Worm (Caenorhabditis elegans): ENCODE results near the gene pycr-1.

pycr-1 gene

DNA sequence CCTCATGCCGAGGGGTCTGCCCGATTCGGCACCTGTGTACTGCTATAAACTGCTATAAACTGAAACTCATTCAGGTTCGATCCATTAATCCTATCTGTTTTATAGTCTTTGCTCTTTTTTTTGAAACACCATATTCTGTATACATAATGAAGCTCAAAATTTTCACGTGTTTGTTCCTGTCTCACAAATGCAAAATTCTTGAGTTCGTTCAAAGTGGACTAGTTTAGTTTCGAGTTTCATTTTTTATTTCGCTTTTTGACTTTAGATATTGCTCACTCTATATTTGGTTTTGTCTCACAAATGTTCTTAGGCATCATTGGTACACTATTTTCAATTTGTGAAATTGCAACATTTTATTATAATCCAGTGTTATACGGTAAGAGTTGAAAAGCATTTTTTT, 25.3 kb upstream of the pycr-1 start, which contains the start of gene lgc-17:
Gene lgc-17, plus strand, starts transcription at position 301 of the 400 bp plus-strand sequence.
- TF ChIP-seq fos-1 (tag; optimal IDR thresholded peaks at IDR 0.05) (no peak), peb-1 (tag; optimal IDR thresholded peaks at IDR 0.05) (no peak), mab-5 (tag; optimal IDR thresholded peaks at IDR 0.05) (no peak), nhr-21 (tag; optimal IDR thresholded peaks at IDR 0.05) (no peak), elt-3 (tag; optimal IDR thresholded peaks at IDR 0.05) (no peak), Y55F3AM.14 (GFP tag; optimal IDR thresholded peaks at IDR 0.05) (no peak), C34F6.9 (tag; optimal IDR thresholded peaks at IDR 0.05) (no peak), lsy-2 (tag; optimal IDR thresholded peaks at IDR 0.05) (no peak), mbf-1 (tag; optimal IDR thresholded peaks at IDR 0.05) (no peak), lin-13 (GFP tag; optimal IDR thresholded peaks at IDR 0.05) (no peak), sma-9 (GFP tag; optimal IDR thresholded peaks at IDR 0.05) (no peak), sma-9 (tag; optimal IDR thresholded peaks at IDR 0.05) (no peak), ceh-16 (tag; optimal IDR thresholded peaks at IDR 0.05) (no peak), gmeb-1 (tag; optimal IDR thresholded peaks at IDR 0.05) (no peak), lin-39 (tag; optimal IDR thresholded peaks at IDR 0.05) (no peak), elt-1 (tag; optimal IDR thresholded peaks at IDR 0.05) (no peak)

DNA sequence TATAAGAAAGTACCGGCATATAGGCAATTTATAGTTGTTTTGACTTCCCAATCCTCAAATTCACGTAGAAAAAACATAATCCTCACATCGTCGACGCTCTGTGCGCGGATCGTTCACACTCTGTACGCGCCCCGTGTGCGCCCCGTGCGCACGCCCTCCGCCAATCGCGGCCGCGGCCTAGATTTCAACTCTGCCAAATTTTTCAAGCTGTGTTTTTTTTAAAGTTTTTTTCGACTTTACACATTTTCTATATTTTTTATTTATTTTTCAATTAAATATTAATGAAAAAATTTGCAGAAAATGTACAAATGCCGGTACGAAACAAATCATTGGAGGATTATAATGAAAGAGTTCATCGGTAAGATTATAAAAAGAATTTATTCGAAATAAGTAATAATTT, 23.5 kb upstream of the pycr-1 start, which contains the start of gene T01H10.11:
Gene T01H10.11, plus strand, starts transcription at position 301 of the 400 bp plus-strand sequence.
- TF ChIP-seq skn-1 (tag; optimal IDR thresholded peaks at IDR 0.05) (no peak), fos-1 (tag; optimal IDR thresholded peaks at IDR 0.05) (no peak), ZK546.5 (tag; optimal IDR thresholded peaks at IDR 0.05) (no peak), R02D3.7 (tag; optimal IDR thresholded peaks at IDR 0.05) (no peak), lsy-2 (tag; optimal IDR thresholded peaks at IDR 0.05) (no peak)

DNA sequence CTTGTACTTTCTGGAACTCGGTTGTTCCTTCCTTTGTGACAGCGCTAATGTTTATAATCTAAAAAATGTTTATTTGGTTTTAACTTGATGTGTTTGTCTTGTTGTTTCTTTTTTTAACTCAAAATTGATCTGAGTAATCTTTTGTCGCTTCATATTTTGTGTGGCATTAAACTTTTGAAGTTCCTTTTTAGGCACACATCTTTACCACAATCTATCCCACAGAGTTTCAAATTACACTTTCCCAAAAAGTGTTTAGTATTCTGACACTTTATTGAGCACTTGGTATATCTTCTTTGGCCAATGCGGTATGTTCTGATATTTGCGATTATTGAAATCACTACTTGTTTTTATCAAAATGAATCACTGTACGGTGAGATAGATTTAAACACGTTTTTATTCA, 21.3 kb upstream of the pycr-1 start, which contains the start of gene lgc-18:
Gene lgc-18, plus strand, starts transcription at position 301 of the 400 bp plus-strand sequence.
- no peak for TF ChIP-seq peb-1 (tag; optimal IDR thresholded peaks at IDR 0.05)
- no peak for TF ChIP-seq nhr-23 (tag; optimal IDR thresholded peaks at IDR 0.05)
- TF ChIP-seq unc-62 (GFP tag; optimal IDR thresholded peaks at IDR 0.05): no peak
- TF ChIP-seq mbf-1 (tag; optimal IDR thresholded peaks at IDR 0.05): no peak
- no peak for TF ChIP-seq zag-1 (tag; optimal IDR thresholded peaks at IDR 0.05)
- no peak for TF ChIP-seq nhr-129 (tag; optimal IDR thresholded peaks at IDR 0.05)
- TF ChIP-seq lin-11 (tag; optimal IDR thresholded peaks at IDR 0.05): no peak
- no peak for TF ChIP-seq mdl-1 (tag; optimal IDR thresholded peaks at IDR 0.05)
- no peak for TF ChIP-seq gmeb-1 (tag; optimal IDR thresholded peaks at IDR 0.05)
- TF ChIP-seq ceh-16 (tag; optimal IDR thresholded peaks at IDR 0.05): no peak
- no peak for TF ChIP-seq R02D3.7 (tag; optimal IDR thresholded peaks at IDR 0.05)
- TF ChIP-seq lin-13 (GFP tag; optimal IDR thresholded peaks at IDR 0.05): no peak
- no peak for TF ChIP-seq snpc-4 (tag; optimal IDR thresholded peaks at IDR 0.05)
- TF ChIP-seq ceh-82 (tag; optimal IDR thresholded peaks at IDR 0.05): no peak
- TF ChIP-seq C34F6.9 (tag; optimal IDR thresholded peaks at IDR 0.05): no peak
- no peak for TF ChIP-seq nhr-12 (tag; optimal IDR thresholded peaks at IDR 0.05)

DNA sequence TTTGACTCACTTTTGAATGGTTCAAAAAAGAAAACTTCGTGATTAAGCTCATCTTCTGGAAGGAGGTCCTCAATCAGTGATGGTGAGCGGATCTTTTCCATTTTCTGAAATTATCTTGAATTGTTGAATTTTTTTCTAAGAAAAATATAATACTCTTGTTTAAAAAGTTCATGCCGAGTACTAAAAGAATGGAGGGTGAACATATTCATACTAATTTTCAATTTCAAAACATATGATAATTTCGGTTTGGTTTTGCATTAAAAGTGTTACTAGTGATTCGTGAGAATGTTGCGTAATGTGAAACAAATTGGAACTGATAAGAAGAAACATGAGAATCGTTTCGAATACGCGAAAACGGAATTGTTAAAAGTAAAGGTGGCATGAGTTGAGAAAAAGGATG, 5.6 kb upstream of the pycr-1 start, which contains the start of gene lyst-1:
Gene lyst-1, minus strand, starts transcription at position 101 of the 400 bp plus-strand sequence.
- TF ChIP-seq fos-1 (tag; optimal IDR thresholded peaks at IDR 0.05): peak; percentile 14
- no peak for TF ChIP-seq ZK546.5 (tag; optimal IDR thresholded peaks at IDR 0.05)
- TF ChIP-seq aly-2 (tag; optimal IDR thresholded peaks at IDR 0.05): no peak

DNA sequence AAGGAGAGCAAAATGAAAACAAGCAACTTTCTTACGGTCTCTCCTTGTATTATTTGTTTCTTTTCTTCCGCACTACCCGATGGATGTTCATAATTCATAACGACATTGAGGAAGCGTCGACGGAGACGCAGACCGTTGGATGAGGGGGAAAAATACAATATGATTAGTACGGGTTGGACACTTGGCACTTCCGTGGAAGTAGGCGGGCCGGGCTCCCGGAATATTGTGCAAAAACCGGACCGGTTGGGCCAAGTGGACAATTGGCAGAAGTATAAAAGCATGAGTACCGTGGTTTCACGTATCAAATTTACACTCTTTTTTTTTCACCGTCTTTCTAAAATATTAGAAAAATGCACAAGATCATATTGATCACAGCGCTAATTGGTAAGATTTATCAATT, 4.1 kb upstream of the pycr-1 start, which contains the start of gene M153.3:
Gene M153.3, plus strand, starts transcription at position 301 of the 400 bp plus-strand sequence.
- TF ChIP-seq elt-3 (tag; optimal IDR thresholded peaks at IDR 0.05) (no peak), nhr-21 (tag; optimal IDR thresholded peaks at IDR 0.05) (no peak), unc-55 (GFP tag; optimal IDR thresholded peaks at IDR 0.05) (no peak), ztf-1 (GFP tag; conservative IDR thresholded peaks at IDR 0.05) (no peak), lin-39 (tag; optimal IDR thresholded peaks at IDR 0.05) (no peak), nhr-25 (tag; optimal IDR thresholded peaks at IDR 0.05) (no peak), mab-5 (tag; optimal IDR thresholded peaks at IDR 0.05) (no peak), unc-62 (GFP tag; optimal IDR thresholded peaks at IDR 0.05) (no peak), egl-27 (tag; optimal IDR thresholded peaks at IDR 0.05) (no peak), zag-1 (tag; optimal IDR thresholded peaks at IDR 0.05) (no peak), blmp-1 (tag; optimal IDR thresholded peaks at IDR 0.05; ENCODE audit: insufficient read depth) (no peak), nhr-23 (tag; optimal IDR thresholded peaks at IDR 0.05) (no peak), crh-2 (tag; optimal IDR thresholded peaks at IDR 0.05) (no peak), lin-13 (GFP tag; optimal IDR thresholded peaks at IDR 0.05) (no peak), peb-1 (tag; optimal IDR thresholded peaks at IDR 0.05) (no peak), lin-11 (tag; optimal IDR thresholded peaks at IDR 0.05) (no peak), C34F6.9 (tag; optimal IDR thresholded peaks at IDR 0.05) (no peak), F13H6.1 (tag; optimal IDR thresholded peaks at IDR 0.05) (no peak), nhr-6 (tag; optimal IDR thresholded peaks at IDR 0.05) (no peak), sem-4 (tag; optimal IDR thresholded peaks at IDR 0.05) (no peak)
